Fruit fly (Drosophila melanogaster) S2 (cell line): ENCODE data around the gene CG10907.
A peak's percentile ranks its signal among the peaks of the same experiment; 100 is the strongest.

Experiments
- CG8478 ChIP-seq: fragments of >200 bp; optimal IDR thresholded peaks from 2 replicates; lab custom pipeline; 2018
- CTCF ChIP-seq, 2 experiments: fragments of >200 bp; optimal IDR thresholded peaks; 2 replicates each; lab custom pipeline; 2018

DNA sequence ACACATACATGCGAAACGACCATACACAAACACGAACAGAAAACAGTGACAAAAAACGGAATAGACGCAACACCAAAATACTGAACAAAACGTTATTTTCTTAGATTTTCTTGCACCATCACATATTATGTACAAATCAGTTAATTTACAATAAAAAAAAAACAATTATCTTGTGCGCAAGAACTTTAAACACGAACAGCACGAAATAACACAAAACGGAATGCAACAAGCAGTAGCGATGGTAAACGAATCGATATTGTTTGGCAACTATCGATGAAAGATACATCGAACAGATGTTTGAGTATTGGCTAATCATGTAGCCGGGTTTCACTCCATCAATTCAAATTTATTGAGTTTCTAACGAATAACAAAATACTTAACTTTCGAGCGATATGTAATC lies 3.5 kb upstream of the CG10907 start, which contains the start of gene Pi3K68D:
- no peak for TF ChIP-seq CG8478 (lab: Kevin White, UChicago)
- TF ChIP-seq CTCF (optimal IDR thresholded peaks at IDR 0.05; lab: Kevin White, UChicago), result peak; percentile 43 to 67
